Worm (Caenorhabditis elegans): Measurements from ENCODE around the gene F17C11.26.

DNA sequence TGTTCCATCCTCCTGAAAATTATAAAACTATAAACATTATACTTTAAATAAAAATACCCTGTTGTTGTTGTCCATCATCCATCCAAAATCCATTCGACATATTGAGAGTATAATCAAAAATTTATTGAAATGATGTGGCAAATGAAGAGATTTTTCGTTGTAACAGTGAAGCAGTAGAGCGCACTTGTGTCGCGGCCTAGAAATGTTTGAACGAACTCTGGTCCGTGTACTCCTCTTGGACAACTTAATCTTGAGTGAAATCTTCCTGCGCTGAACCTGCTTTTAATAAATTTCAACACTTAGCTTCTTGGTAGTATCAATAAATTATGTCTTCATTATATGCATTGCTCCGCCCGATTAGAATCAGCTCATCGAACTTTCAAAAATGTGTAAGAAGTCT lies 46.6 kb upstream of the F17C11.26 start, which contains the start of the genes F32D8.14 and F32D8.5:
- peak; percentile 46 for TF ChIP-seq dmd-6 (GFP tag; IDR thresholded peaks at IDR 0.05)
- TF ChIP-seq skn-1 (tag; optimal IDR thresholded peaks at IDR 0.05), result no peak
- no peak for TF ChIP-seq fos-1 (tag; optimal IDR thresholded peaks at IDR 0.05)
- no peak for TF ChIP-seq snpc-4 (tag; optimal IDR thresholded peaks at IDR 0.05)
- TF ChIP-seq pqm-1 (tag; optimal IDR thresholded peaks at IDR 0.05), result peak; percentile 1
- TF ChIP-seq nhr-111 (GFP tag; optimal IDR thresholded peaks at IDR 0.05), result no peak
- TF ChIP-seq zfp-3 (GFP tag; conservative IDR thresholded peaks at IDR 0.05), result no peak

Data from whole organism, L4 larva.